Worm (Caenorhabditis elegans): ENCODE data around the gene C49F8.1.

C49F8.1 gene

DNA sequence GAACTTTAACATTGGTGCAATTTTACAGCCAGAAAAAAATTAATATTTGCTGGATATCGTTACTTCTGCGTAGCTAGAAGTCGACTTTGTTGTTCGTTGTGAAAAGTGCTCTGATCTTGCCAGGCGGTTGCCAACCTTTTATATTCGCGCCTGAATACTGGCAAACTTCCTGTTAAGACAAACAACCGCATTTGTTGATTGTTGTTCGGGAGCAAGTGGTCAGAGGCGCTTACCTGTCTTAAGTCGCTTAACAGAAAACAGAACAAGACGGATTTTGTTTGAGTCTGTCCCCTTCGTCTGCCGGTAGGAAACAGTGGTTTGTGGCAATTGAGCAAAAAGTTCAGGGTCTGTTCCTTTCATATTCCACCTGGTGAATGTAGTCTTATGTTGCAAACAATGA, 2.3 kb downstream of the C49F8.1 start, which contains the start of gene C49F8.15:
Gene C49F8.15 (minus strand): TSS at position 101 of the 400 bp plus-strand sequence.
- TF ChIP-seq gmeb-1 (tag; optimal IDR thresholded peaks at IDR 0.05) (no peak), fos-1 (tag; optimal IDR thresholded peaks at IDR 0.05) (no peak), lin-11 (tag; optimal IDR thresholded peaks at IDR 0.05) (no peak), mab-5 (tag; optimal IDR thresholded peaks at IDR 0.05) (no peak), sma-9 (GFP tag; optimal IDR thresholded peaks at IDR 0.05) (no peak), sma-9 (tag; optimal IDR thresholded peaks at IDR 0.05) (no peak), nhr-25 (tag; optimal IDR thresholded peaks at IDR 0.05) (no peak), nhr-11 (tag; optimal IDR thresholded peaks at IDR 0.05) (no peak), lin-39 (tag; optimal IDR thresholded peaks at IDR 0.05) (no peak), nhr-23 (tag; optimal IDR thresholded peaks at IDR 0.05) (no peak), elt-1 (tag; optimal IDR thresholded peaks at IDR 0.05) (no peak), ceh-16 (tag; optimal IDR thresholded peaks at IDR 0.05) (no peak), ZK546.5 (tag; optimal IDR thresholded peaks at IDR 0.05) (no peak), mdl-1 (tag; optimal IDR thresholded peaks at IDR 0.05) (no peak), nhr-21 (tag; optimal IDR thresholded peaks at IDR 0.05) (no peak), ama-1 (optimal IDR thresholded peaks at IDR 0.05) (no peak), sma-3 (GFP tag; optimal IDR thresholded peaks at IDR 0.05) (no peak), zag-1 (tag; optimal IDR thresholded peaks at IDR 0.05) (no peak), crh-2 (tag; optimal IDR thresholded peaks at IDR 0.05) (no peak), nhr-10 (tag; optimal IDR thresholded peaks at IDR 0.05) (no peak), nhr-77 (tag; optimal IDR thresholded peaks at IDR 0.05) (no peak)

DNA sequence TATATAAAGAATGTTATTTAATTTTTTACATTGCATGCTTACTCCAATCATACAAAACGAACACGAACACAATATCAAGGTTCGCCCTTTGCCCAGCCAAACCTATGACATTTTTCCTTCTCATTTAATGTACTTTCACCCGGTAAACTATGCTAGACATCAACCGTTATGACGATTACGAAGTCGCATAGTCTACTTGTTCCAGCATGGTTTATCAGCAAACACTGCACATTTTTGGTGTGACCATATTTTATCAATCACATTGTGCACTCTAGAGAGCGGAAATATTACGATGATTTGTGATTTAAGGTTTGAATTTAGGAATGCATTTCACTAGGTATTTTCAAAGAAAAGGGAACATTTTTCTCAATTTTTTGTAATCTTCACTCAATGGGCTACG, 4.2 kb downstream of the C49F8.1 start:
- no peak for TF ChIP-seq nhr-77 (tag; optimal IDR thresholded peaks at IDR 0.05)
- TF ChIP-seq snpc-4 (tag; optimal IDR thresholded peaks at IDR 0.05): no peak
- TF ChIP-seq egl-27 (tag; optimal IDR thresholded peaks at IDR 0.05): no peak
- TF ChIP-seq sma-3 (GFP tag; optimal IDR thresholded peaks at IDR 0.05): peak; percentile 38
- TF ChIP-seq fos-1 (tag; optimal IDR thresholded peaks at IDR 0.05): peak; percentile 82
- peak; percentile 96 for TF ChIP-seq sma-9 (GFP tag; optimal IDR thresholded peaks at IDR 0.05)
- no peak for TF ChIP-seq sma-9 (tag; optimal IDR thresholded peaks at IDR 0.05)
- no peak for TF ChIP-seq lin-39 (tag; optimal IDR thresholded peaks at IDR 0.05)
- TF ChIP-seq crh-2 (tag; optimal IDR thresholded peaks at IDR 0.05): peak; percentile 54
- peak; percentile 33 for TF ChIP-seq F13H6.1 (tag; optimal IDR thresholded peaks at IDR 0.05)
- no peak for TF ChIP-seq zag-1 (tag; optimal IDR thresholded peaks at IDR 0.05)
- TF ChIP-seq nhr-129 (tag; optimal IDR thresholded peaks at IDR 0.05): peak; percentile 29
- TF ChIP-seq elt-3 (tag; optimal IDR thresholded peaks at IDR 0.05): no peak

DNA sequence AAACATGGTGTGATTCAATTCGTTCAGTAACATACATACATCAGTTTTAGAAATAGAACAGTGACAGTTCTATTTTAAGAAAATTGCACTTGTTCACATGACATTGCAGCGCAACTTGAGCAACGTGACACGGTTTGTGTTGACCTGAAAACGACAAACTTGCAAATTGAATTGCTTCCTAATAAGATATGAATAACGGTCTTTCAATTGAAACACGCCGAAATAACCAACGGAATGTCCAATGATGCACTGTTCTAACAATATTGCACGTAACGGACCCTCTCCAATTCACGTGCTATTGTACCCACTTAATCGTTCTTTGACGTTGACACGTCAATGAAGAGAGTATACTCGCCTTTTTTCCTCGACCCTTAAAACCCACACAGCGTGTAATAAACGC, 5.0 kb downstream of the C49F8.1 start:
- TF ChIP-seq crh-2 (tag; optimal IDR thresholded peaks at IDR 0.05) (peak; percentile 79), sma-9 (GFP tag; optimal IDR thresholded peaks at IDR 0.05) (peak; percentile 87), sma-9 (tag; optimal IDR thresholded peaks at IDR 0.05) (no peak), ztf-11 (tag; optimal IDR thresholded peaks at IDR 0.05) (no peak), lin-11 (tag; optimal IDR thresholded peaks at IDR 0.05) (no peak), nhr-12 (tag; optimal IDR thresholded peaks at IDR 0.05) (no peak), nhr-129 (tag; optimal IDR thresholded peaks at IDR 0.05) (peak; percentile 39), sma-3 (GFP tag; optimal IDR thresholded peaks at IDR 0.05) (peak; percentile 15), R02D3.7 (tag; optimal IDR thresholded peaks at IDR 0.05) (no peak), F13H6.1 (tag; optimal IDR thresholded peaks at IDR 0.05) (peak; percentile 0), mdl-1 (tag; optimal IDR thresholded peaks at IDR 0.05) (peak in 1 of 2 experiments; percentile 0), ztf-1 (GFP tag; conservative IDR thresholded peaks at IDR 0.05) (no peak), elt-3 (tag; optimal IDR thresholded peaks at IDR 0.05) (no peak), lsy-2 (tag; optimal IDR thresholded peaks at IDR 0.05) (peak in 1 of 2 experiments; percentile 15), nhr-6 (tag; optimal IDR thresholded peaks at IDR 0.05) (no peak), mab-5 (tag; optimal IDR thresholded peaks at IDR 0.05) (no peak), nhr-21 (tag; optimal IDR thresholded peaks at IDR 0.05) (peak; percentile 33), nhr-25 (tag; optimal IDR thresholded peaks at IDR 0.05) (peak; percentile 40), blmp-1 (tag; optimal IDR thresholded peaks at IDR 0.05; ENCODE audit: insufficient read depth) (peak; percentile 35), nhr-77 (tag; optimal IDR thresholded peaks at IDR 0.05) (no peak)

DNA sequence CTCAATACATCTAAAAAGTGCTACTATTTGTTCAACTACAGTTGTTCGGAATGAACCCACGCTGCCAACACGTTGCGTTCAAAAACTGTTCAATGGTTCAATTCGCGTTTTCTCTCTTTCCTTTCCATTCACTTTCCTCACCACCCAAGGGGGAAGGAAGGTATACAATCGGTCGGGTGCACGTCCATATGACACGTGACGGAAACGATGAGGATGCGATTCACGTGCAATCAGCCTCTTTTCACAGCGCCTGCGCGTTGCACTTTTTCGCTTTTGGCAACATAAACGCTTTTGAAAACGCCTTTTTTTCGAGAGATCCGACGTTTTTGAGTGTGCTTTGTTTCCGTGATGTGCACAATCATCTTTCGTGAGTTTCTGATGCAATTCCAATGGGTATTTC, 6.2 kb downstream of the C49F8.1 start:
- peak; percentile 98 for TF ChIP-seq nhr-129 (tag; optimal IDR thresholded peaks at IDR 0.05)
- peak; percentile 68 for TF ChIP-seq nhr-6 (tag; optimal IDR thresholded peaks at IDR 0.05)
- peak; percentile 72 for TF ChIP-seq gmeb-1 (tag; optimal IDR thresholded peaks at IDR 0.05)
- TF ChIP-seq dmd-4 (tag; optimal IDR thresholded peaks at IDR 0.05): no peak
- TF ChIP-seq nhr-12 (tag; optimal IDR thresholded peaks at IDR 0.05): no peak
- TF ChIP-seq nhr-77 (tag; optimal IDR thresholded peaks at IDR 0.05): no peak
- no peak for TF ChIP-seq unc-55 (GFP tag; optimal IDR thresholded peaks at IDR 0.05)
- TF ChIP-seq ZK546.5 (tag; optimal IDR thresholded peaks at IDR 0.05): no peak
- TF ChIP-seq Y55F3AM.14 (GFP tag; optimal IDR thresholded peaks at IDR 0.05): peak; percentile 79
- TF ChIP-seq R02D3.7 (tag; optimal IDR thresholded peaks at IDR 0.05): no peak
- TF ChIP-seq lin-11 (tag; optimal IDR thresholded peaks at IDR 0.05): no peak
- TF ChIP-seq nhr-10 (tag; optimal IDR thresholded peaks at IDR 0.05): no peak
- no peak for TF ChIP-seq zag-1 (tag; optimal IDR thresholded peaks at IDR 0.05)
- TF ChIP-seq unc-62 (GFP tag; optimal IDR thresholded peaks at IDR 0.05): no peak
- TF ChIP-seq nhr-23 (tag; optimal IDR thresholded peaks at IDR 0.05): no peak
- TF ChIP-seq sma-3 (GFP tag; optimal IDR thresholded peaks at IDR 0.05): peak; percentile 89
- peak; percentile 76 for TF ChIP-seq fos-1 (tag; optimal IDR thresholded peaks at IDR 0.05)
- peak in 1 of 2 experiments; percentile 76 for TF ChIP-seq lsy-2 (tag; optimal IDR thresholded peaks at IDR 0.05)
- no peak for TF ChIP-seq lin-39 (tag; optimal IDR thresholded peaks at IDR 0.05)
- TF ChIP-seq lin-13 (GFP tag; optimal IDR thresholded peaks at IDR 0.05): peak; percentile 25
- TF ChIP-seq F13H6.1 (tag; optimal IDR thresholded peaks at IDR 0.05): peak; percentile 95
- TF ChIP-seq ceh-82 (tag; optimal IDR thresholded peaks at IDR 0.05): no peak
- peak; percentile 51 for TF ChIP-seq sem-4 (tag; optimal IDR thresholded peaks at IDR 0.05)
- TF ChIP-seq nhr-25 (tag; optimal IDR thresholded peaks at IDR 0.05): peak; percentile 96
- no peak for TF ChIP-seq unc-39 (tag; optimal IDR thresholded peaks at IDR 0.05)
- no peak for TF ChIP-seq aly-2 (tag; optimal IDR thresholded peaks at IDR 0.05)
- peak; percentile 79 for TF ChIP-seq C34F6.9 (tag; optimal IDR thresholded peaks at IDR 0.05)
- no peak for TF ChIP-seq ama-1 (optimal IDR thresholded peaks at IDR 0.05)
- peak; percentile 93 for TF ChIP-seq crh-2 (tag; optimal IDR thresholded peaks at IDR 0.05)
